Worm (Caenorhabditis elegans) whole organism, young adult: Measurements from ENCODE around the gene F57G9.3.

Source experiments
- B0019.2 ChIP-seq: fragments of 200-800 bp; sonication (Bioruptor generic); conservative IDR thresholded peaks from 2 replicates; pipeline ENCODE4 v1.3.6; 2022; ENCODE audit warnings: missing genetic modification reagents, missing genetic modification characterization, missing compliant biosample characterization
- D2030.7 ChIP-seq: fragments of 200-800 bp; sonication (Bioruptor generic); IDR thresholded peaks from 2 replicates; pipeline ENCODE4 v1.3.6; 2022; ENCODE audit warnings: missing genetic modification reagents, missing genetic modification characterization, missing compliant biosample characterization
- F33H1.4 ChIP-seq: fragments of 200-800 bp; sonication (Bioruptor generic); IDR thresholded peaks from 2 replicates; pipeline ENCODE4 v1.3.6; 2022; ENCODE audit warnings: missing genetic modification reagents, missing genetic modification characterization, missing compliant biosample characterization
- K12H6.12 ChIP-seq: fragments of 200-800 bp; sonication (Bioruptor generic); optimal IDR thresholded peaks from 2 replicates; lab custom pipeline; 2018; ENCODE audit warnings: mild to moderate bottlenecking, missing genetic modification characterization, missing compliant biosample characterization
- T07F8.4 ChIP-seq: sonication (generic microtip); optimal IDR thresholded peaks from 2 replicates; lab custom pipeline; 2016; ENCODE audit warnings: mild to moderate bottlenecking, missing genetic modification characterization, moderate library complexity, missing compliant biosample characterization
- ccch-3 ChIP-seq: fragments of 200-800 bp; sonication (Bioruptor generic); optimal IDR thresholded peaks from 2 replicates; lab custom pipeline; 2018; ENCODE audit warnings: mild to moderate bottlenecking, missing genetic modification characterization, missing compliant biosample characterization
- cebp-1 ChIP-seq, 2 experiments: fragments of 200-800 bp in 1 of 2; sonication (Bioruptor generic) in 1 of 2; sonication (generic microtip) in 1 of 2; IDR thresholded peaks in 1 of 2; optimal IDR thresholded peaks in 1 of 2; 2 replicates each; pipeline versions ENCODE4 v1.3.6 to Lab custom; 2017 to 2022; ENCODE audit warnings: missing compliant biosample characterization in 2 of 2, missing genetic modification characterization in 2 of 2, mild to moderate bottlenecking in 1 of 2, missing genetic modification reagents in 1 of 2, moderate library complexity in 1 of 2
- cebp-2 ChIP-seq: fragments of 200-800 bp; sonication (Bioruptor generic); IDR thresholded peaks from 2 replicates; pipeline ENCODE4 v1.3.6; 2022; ENCODE audit warnings: missing genetic modification characterization, missing compliant biosample characterization
- ceh-100 ChIP-seq: fragments of 200-800 bp; sonication (Bioruptor generic); IDR thresholded peaks from 2 replicates; pipeline ENCODE4 v1.3.6; 2022; ENCODE audit warnings: missing genetic modification reagents, missing genetic modification characterization, missing compliant biosample characterization
- die-1 ChIP-seq: sonication (generic microtip); optimal IDR thresholded peaks from 2 replicates; lab custom pipeline; 2016; ENCODE audit warnings: missing genotype, mild to moderate bottlenecking, missing genetic modification characterization, missing compliant biosample characterization
- dpff-1 ChIP-seq: sonication (generic microtip); optimal IDR thresholded peaks from 2 replicates; lab custom pipeline; 2017; ENCODE audit warnings: mild to moderate bottlenecking, missing genetic modification characterization, missing compliant biosample characterization
- fkh-3 ChIP-seq: sonication (generic microtip); optimal IDR thresholded peaks from 2 replicates; lab custom pipeline; 2016; ENCODE audit warnings: mild to moderate bottlenecking, missing genetic modification characterization, missing compliant biosample characterization
- hmg-1.2 ChIP-seq: fragments of 200-800 bp; sonication (Bioruptor generic); IDR thresholded peaks from 2 replicates; pipeline ENCODE4 v1.3.6; 2022; ENCODE audit warnings: missing genetic modification reagents, missing genetic modification characterization, missing compliant biosample characterization
- hrde-1 ChIP-seq: sonication (generic microtip); optimal IDR thresholded peaks from 2 replicates; lab custom pipeline; 2016; ENCODE audit warnings: missing genetic modification characterization, mild to moderate bottlenecking, missing compliant biosample characterization, moderate library complexity, missing genotype, missing genetic modification reagents, borderline replicate concordance
- let-526 ChIP-seq: fragments of 200-800 bp; sonication (Bioruptor generic); IDR thresholded peaks from 2 replicates; pipeline ENCODE4 v1.3.6; 2022; ENCODE audit warnings: missing genetic modification reagents, missing genetic modification characterization, missing compliant biosample characterization
- let-607 ChIP-seq, 2 experiments: fragments of 200-800 bp in 1 of 2; sonication (Bioruptor generic) in 1 of 2; sonication (generic microtip) in 1 of 2; optimal IDR thresholded peaks; 2 replicates each; lab custom pipeline; 2016 to 2018; ENCODE audit warnings: mild to moderate bottlenecking in 2 of 2, missing compliant biosample characterization in 2 of 2, missing genetic modification characterization in 2 of 2, moderate library complexity in 2 of 2, missing genotype in 1 of 2
- madf-3 ChIP-seq: fragments of 200-800 bp; sonication (Bioruptor generic); IDR thresholded peaks from 2 replicates; pipeline ENCODE4 v1.3.6; 2022; ENCODE audit warnings: missing genetic modification reagents, missing genetic modification characterization, missing compliant biosample characterization
- mes-4 ChIP-seq: sonication (generic microtip); optimal IDR thresholded peaks from 2 replicates; lab custom pipeline; 2016; ENCODE audit warnings: missing genotype, missing genetic modification characterization, missing compliant biosample characterization
- nhr-80 ChIP-seq: sonication (generic microtip); optimal IDR thresholded peaks from 2 replicates; lab custom pipeline; 2016; ENCODE audit warnings: missing genetic modification characterization, missing compliant biosample characterization
- repo-1 ChIP-seq: sonication (generic microtip); optimal IDR thresholded peaks from 2 replicates; lab custom pipeline; 2017; ENCODE audit warnings: mild to moderate bottlenecking, missing genetic modification characterization, missing compliant biosample characterization
- snpc-1.3 ChIP-seq: sonication (generic microtip); optimal IDR thresholded peaks from 2 replicates; lab custom pipeline; 2017; ENCODE audit warnings: missing genetic modification characterization, mild to moderate bottlenecking, missing compliant biosample characterization, antibody characterized with exemption, moderate library complexity, missing genotype, missing genetic modification reagents; ENCODE audit not compliant: insufficient read depth
- snpc-3.4 ChIP-seq: sonication (generic microtip); optimal IDR thresholded peaks from 2 replicates; lab custom pipeline; 2017; ENCODE audit warnings: missing genetic modification characterization, mild to moderate bottlenecking, missing compliant biosample characterization, antibody characterized with exemption, moderate library complexity, missing genotype, missing genetic modification reagents
- snpc-4 ChIP-seq, 5 experiments: fragments of 150-350 bp in 1 of 5; sonication (generic microtip) in 4 of 5; optimal IDR thresholded peaks; 2 replicates each; lab custom pipeline; 2014 to 2018; ENCODE audit warnings: missing genetic modification characterization in 5 of 5, missing biosample characterization in 3 of 5, antibody characterized with exemption in 2 of 5, mild to moderate bottlenecking in 2 of 5, missing compliant biosample characterization in 2 of 5, missing genotype in 2 of 5, moderate library complexity in 2 of 5, missing genetic modification reagents in 1 of 5
- tbp1 ChIP-seq: fragments of 200-800 bp; sonication (Bioruptor generic); optimal IDR thresholded peaks from 2 replicates; lab custom pipeline; 2018; ENCODE audit warnings: mild to moderate bottlenecking, missing genetic modification characterization, missing compliant biosample characterization
- unc-62 ChIP-seq: fragments of 150-350 bp; optimal IDR thresholded peaks from 2 replicates; lab custom pipeline; 2014; ENCODE audit warnings: missing biosample characterization, missing genetic modification reagents, missing genetic modification characterization
- zim-3 ChIP-seq: sonication (generic microtip); optimal IDR thresholded peaks from 2 replicates; lab custom pipeline; 2017; ENCODE audit warnings: mild to moderate bottlenecking, missing genetic modification characterization, moderate library complexity, missing compliant biosample characterization
- ztf-18 ChIP-seq: sonication (generic microtip); optimal IDR thresholded peaks from 2 replicates; lab custom pipeline; 2016; ENCODE audit warnings: missing genotype, mild to moderate bottlenecking, missing genetic modification characterization, missing compliant biosample characterization
- ztf-25 ChIP-seq: fragments of 200-800 bp; sonication (Bioruptor generic); IDR thresholded peaks from 2 replicates; pipeline ENCODE4 v1.3.6; 2022; ENCODE audit warnings: missing genetic modification reagents, missing genetic modification characterization, missing compliant biosample characterization
- ztf-28 ChIP-seq: fragments of 200-800 bp; sonication (Bioruptor generic); IDR thresholded peaks from 2 replicates; pipeline ENCODE4 v1.3.6; 2022; ENCODE audit warnings: missing genetic modification reagents, missing genetic modification characterization, missing compliant biosample characterization

Gene F57G9.3

DNA sequence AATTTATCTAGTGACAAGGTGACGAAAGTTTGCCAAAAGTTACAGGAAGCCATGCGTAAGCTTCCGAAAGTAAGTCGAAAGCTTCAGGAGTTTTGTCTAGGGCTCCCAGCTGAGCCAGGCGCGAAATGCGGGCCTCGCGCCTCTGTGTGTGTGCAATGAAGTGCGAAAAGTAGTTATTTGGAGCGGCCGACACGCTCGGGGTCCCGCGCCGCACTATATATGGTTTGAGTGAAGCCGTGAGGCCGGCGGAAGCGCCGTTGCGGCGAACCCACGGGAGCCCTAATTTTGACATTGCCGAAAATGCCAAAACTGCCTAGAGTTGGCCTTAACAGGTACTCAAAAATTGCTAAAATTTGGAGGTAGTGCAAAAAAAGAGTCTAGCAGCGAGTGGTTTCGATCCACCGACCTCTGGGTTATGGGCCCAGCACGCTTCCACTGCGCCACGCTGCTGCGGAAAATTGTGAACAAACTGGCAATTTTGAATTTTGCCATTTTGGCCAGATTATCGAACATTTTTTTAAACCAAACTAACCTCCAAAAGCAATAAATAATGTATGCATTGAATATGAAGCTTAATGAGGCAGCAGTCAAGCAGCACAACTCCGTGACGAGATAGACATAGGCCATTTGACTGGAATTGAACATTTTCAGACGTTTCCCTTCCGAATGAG is 25.3 kb upstream of the F57G9.3 start (continued):
- TF ChIP-seq let-526 (GFP tag; lab: Robert Waterston, UW) (no peak), ztf-25 (0 out of 2 replicates have a peak, but pooled peaks have one; percentile 32), hmg-1.2 (GFP tag; lab: Robert Waterston, UW) (peak; percentile 23; the same call in 1 of the 2 replicates), ztf-28 (GFP tag; lab: Robert Waterston, UW) (0 out of 2 replicates have a peak, but pooled peaks have one; percentile 13), die-1 (tag; lab: Kevin White, UChicago) (peak; percentile 45), tbp1 (GFP tag; lab: Kevin White, UChicago) (peak; percentile 87), snpc-4 (GFP tag; optimal IDR thresholded peaks at IDR 0.05; lab: Kevin White, UChicago) (no peak), snpc-4 (tag; optimal IDR thresholded peaks at IDR 0.05; lab: Kevin White, UChicago) (peak in 2 of 4 experiments; percentile 36 to 75), zim-3 (tag; lab: Kevin White, UChicago) (peak; percentile 1)

DNA sequence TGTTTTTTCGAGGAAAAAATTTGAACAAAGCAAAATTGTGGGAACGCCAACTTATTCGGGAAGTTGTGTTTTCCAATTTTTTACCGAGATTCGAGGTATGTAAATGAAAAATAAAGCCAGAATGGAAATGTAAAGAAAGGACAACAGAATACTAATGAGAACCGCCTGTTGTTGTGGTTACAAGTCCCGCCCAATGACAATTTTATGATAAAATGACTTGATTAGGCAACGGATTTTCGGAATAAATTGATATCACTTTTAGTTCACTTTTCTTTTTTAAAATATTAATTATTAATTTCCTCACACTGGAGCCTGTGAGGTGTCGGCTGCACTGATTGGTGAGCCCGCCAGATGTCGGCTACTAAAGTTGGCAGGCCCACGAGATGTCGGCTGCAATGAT is 22.3 kb upstream of the F57G9.3 start, which contains the start of gene dct-12:
Gene dct-12, minus strand, starts transcription at position 101 of the 400 bp plus-strand sequence.
- TF ChIP-seq snpc-4 (GFP tag; optimal IDR thresholded peaks at IDR 0.05; lab: Kevin White, UChicago) (no peak), snpc-4 (tag; optimal IDR thresholded peaks at IDR 0.05; lab: Kevin White, UChicago) (peak in 1 of 4 experiments; percentile 35), madf-3 (no peak), snpc-1.3 (tag; lab: Kevin White, UChicago) (no peak)

DNA sequence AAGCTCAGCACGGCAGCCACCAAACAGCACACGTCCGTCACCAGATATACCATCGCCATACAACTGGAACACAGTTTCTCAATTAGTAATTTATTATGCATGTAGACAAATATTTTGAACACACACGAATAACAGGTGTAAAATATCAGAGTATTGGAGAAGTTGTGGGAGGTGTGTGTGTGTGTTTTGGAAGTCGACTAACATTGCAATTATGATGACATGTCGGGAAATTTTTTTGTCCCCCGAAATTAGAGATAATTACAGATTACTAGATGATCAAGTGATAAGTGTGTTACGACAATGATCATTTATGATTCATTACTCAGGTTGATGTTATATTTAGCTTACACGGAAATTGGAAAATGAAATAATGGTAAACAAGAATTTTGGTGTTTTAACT is 19.7 kb upstream of the F57G9.3 start, which contains the start of gene Y57A10C.8:
Gene Y57A10C.8, minus strand, starts transcription at position 101 of the 400 bp plus-strand sequence.
- TF ChIP-seq ztf-18 (tag; lab: Kevin White, UChicago) (no peak), K12H6.12 (tag; lab: Kevin White, UChicago) (no peak), B0019.2 (GFP tag; lab: Robert Waterston, UW) (no peak), snpc-3.4 (tag; lab: Kevin White, UChicago) (no peak), dpff-1 (tag; lab: Kevin White, UChicago) (no peak), ceh-100 (GFP tag; lab: Robert Waterston, UW) (no peak), F33H1.4 (no peak), unc-62 (GFP tag; lab: Kevin White, UChicago) (no peak), fkh-3 (tag; lab: Kevin White, UChicago) (no peak), hrde-1 (tag; lab: Kevin White, UChicago) (no peak), cebp-1 (GFP tag; IDR thresholded peaks at IDR 0.05; lab: Robert Waterston, UW) (no peak), cebp-1 (tag; optimal IDR thresholded peaks at IDR 0.05; lab: Kevin White, UChicago) (no peak), ccch-3 (GFP tag; lab: Kevin White, UChicago) (no peak), T07F8.4 (tag; lab: Kevin White, UChicago) (no peak), mes-4 (no peak), repo-1 (tag; lab: Kevin White, UChicago) (no peak), cebp-2 (GFP tag; lab: Robert Waterston, UW) (no peak), zim-3 (tag; lab: Kevin White, UChicago) (no peak)

DNA sequence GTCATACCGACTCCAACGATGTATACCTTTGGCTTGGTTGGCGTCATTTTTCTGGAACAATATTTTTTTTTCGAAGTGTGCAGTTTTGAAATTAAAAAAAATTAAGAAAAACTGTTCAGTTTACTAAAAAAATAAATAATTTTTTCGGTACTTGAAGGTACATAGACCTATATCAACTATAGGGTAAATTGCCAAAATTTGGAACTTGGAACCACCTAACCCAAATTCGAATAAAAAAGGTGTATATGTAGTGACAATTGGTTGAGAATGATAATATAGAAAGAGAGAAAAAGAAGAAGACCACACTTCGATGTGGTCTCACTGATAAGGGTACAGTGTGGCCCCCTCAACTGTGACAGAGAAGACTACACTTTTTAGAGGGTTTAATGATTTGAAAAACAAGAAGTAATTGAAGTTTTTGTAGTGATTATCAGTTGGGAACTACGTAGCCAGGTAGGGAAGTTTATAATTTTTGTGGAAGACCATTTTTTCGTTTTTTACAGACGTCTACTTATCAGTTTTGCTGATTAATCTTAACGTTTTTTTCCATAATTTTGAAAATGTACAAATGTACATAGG is 15.7 kb upstream of the F57G9.3 start, which contains the start of gene daf-22:
Gene daf-22, minus strand, starts transcription at position 51 of the 579 bp plus-strand sequence.
- TF ChIP-seq D2030.7 (no peak), nhr-80 (peak; percentile 78), let-607 (tag; optimal IDR thresholded peaks at IDR 0.05; lab: Kevin White, UChicago) (peak in 1 of 2 experiments; percentile 23)
